Worm (Caenorhabditis elegans) whole organism, mixed stage, embryonic: Measurements from ENCODE around the gene F10E9.2.

ENCODE experiments used
- bed-3 ChIP-seq: fragments of 200-800 bp; sonication (Bioruptor generic); optimal IDR thresholded peaks from 3 replicates; lab custom pipeline; 2018; ENCODE audit warnings: mild to moderate bottlenecking, missing genetic modification characterization, moderate library complexity, missing compliant biosample characterization
- blmp-1 ChIP-seq: fragments of 150-350 bp; optimal IDR thresholded peaks from 2 replicates; lab custom pipeline; 2014; ENCODE audit warnings: missing biosample characterization, missing genetic modification characterization
- ceh-39 ChIP-seq: fragments of 150-350 bp; optimal IDR thresholded peaks from 2 replicates; lab custom pipeline; 2014; ENCODE audit warnings: missing biosample characterization, missing genetic modification characterization
- ceh-43 ChIP-seq: fragments of 200-800 bp; sonication (Bioruptor generic); optimal IDR thresholded peaks from 2 replicates; lab custom pipeline; 2018; ENCODE audit warnings: mild to moderate bottlenecking, missing genetic modification characterization, moderate library complexity, missing compliant biosample characterization
- ceh-83 ChIP-seq: fragments of 200-800 bp; sonication (Bioruptor generic); optimal IDR thresholded peaks from 2 replicates; lab custom pipeline; 2018; ENCODE audit warnings: mild to moderate bottlenecking, missing genetic modification characterization, missing compliant biosample characterization
- ces-1 ChIP-seq: fragments of 150-350 bp; optimal IDR thresholded peaks from 2 replicates; lab custom pipeline; 2014; ENCODE audit warnings: missing biosample characterization, missing genetic modification reagents, missing genetic modification characterization
- cnd-1 ChIP-seq: fragments of 200-800 bp; sonication (Bioruptor generic); optimal IDR thresholded peaks from 2 replicates; lab custom pipeline; 2018; ENCODE audit warnings: mild to moderate bottlenecking, missing genetic modification characterization, missing compliant biosample characterization
- drap-1 ChIP-seq: fragments of 200-800 bp; sonication (Bioruptor generic); optimal IDR thresholded peaks from 3 replicates; lab custom pipeline; 2018; ENCODE audit warnings: mild to moderate bottlenecking, missing genetic modification characterization, missing compliant biosample characterization
- elt-1 ChIP-seq: sonication (generic microtip); optimal IDR thresholded peaks from 2 replicates; lab custom pipeline; 2017; ENCODE audit warnings: missing genetic modification characterization, mild to moderate bottlenecking, missing compliant biosample characterization, antibody characterized with exemption, moderate library complexity, borderline replicate concordance; ENCODE audit not compliant: insufficient read depth
- flh-1 ChIP-seq: fragments of 200-800 bp; sonication (Bioruptor generic); optimal IDR thresholded peaks from 2 replicates; lab custom pipeline; 2018; ENCODE audit warnings: mild to moderate bottlenecking, missing genetic modification characterization, moderate library complexity, missing compliant biosample characterization
- ham-2 ChIP-seq: fragments of 200-800 bp; sonication (Bioruptor generic); optimal IDR thresholded peaks from 2 replicates; lab custom pipeline; 2018; ENCODE audit warnings: mild to moderate bottlenecking, missing genetic modification characterization, missing compliant biosample characterization
- hlh-1 ChIP-seq: fragments of 150-350 bp; optimal IDR thresholded peaks from 2 replicates; lab custom pipeline; 2014; ENCODE audit warnings: missing biosample characterization, missing genetic modification reagents, missing genetic modification characterization
- lsy-2 ChIP-seq: fragments of 150-350 bp; optimal IDR thresholded peaks from 2 replicates; lab custom pipeline; 2014; ENCODE audit warnings: missing biosample characterization, missing genetic modification characterization
- mep-1 ChIP-seq: fragments of 150-350 bp; optimal IDR thresholded peaks from 2 replicates; lab custom pipeline; 2017; ENCODE audit warnings: missing biosample characterization, missing genetic modification reagents, missing genetic modification characterization, inconsistent platforms
- mls-2 ChIP-seq: sonication (generic microtip); optimal IDR thresholded peaks from 2 replicates; lab custom pipeline; 2016; ENCODE audit warnings: mild to moderate bottlenecking, missing genetic modification characterization, moderate library complexity, missing compliant biosample characterization
- nhr-2 ChIP-seq: fragments of 150-350 bp; optimal IDR thresholded peaks from 2 replicates; lab custom pipeline; 2014; ENCODE audit warnings: missing biosample characterization, missing genetic modification characterization
- nhr-237 ChIP-seq: fragments of 150-350 bp; optimal IDR thresholded peaks from 2 replicates; lab custom pipeline; 2014; ENCODE audit warnings: missing biosample characterization, missing genetic modification characterization
- nhr-28 ChIP-seq: fragments of 150-350 bp; optimal IDR thresholded peaks from 2 replicates; lab custom pipeline; 2014; ENCODE audit warnings: missing biosample characterization, missing genetic modification characterization
- nhr-76 ChIP-seq: sonication (generic microtip); optimal IDR thresholded peaks from 2 replicates; lab custom pipeline; 2017; ENCODE audit warnings: missing biosample characterization, missing genetic modification characterization
- pha-4 ChIP-seq: fragments of 150-350 bp; optimal IDR thresholded peaks from 2 replicates; lab custom pipeline; 2018; ENCODE audit warnings: missing biosample characterization, missing genetic modification reagents, missing genetic modification characterization
- sem-2 ChIP-seq: fragments of 200-800 bp; sonication (Bioruptor generic); optimal IDR thresholded peaks from 2 replicates; lab custom pipeline; 2018; ENCODE audit warnings: mild to moderate bottlenecking, missing genetic modification characterization, missing compliant biosample characterization
- sptf-1 ChIP-seq: sonication (generic microtip); optimal IDR thresholded peaks from 2 replicates; lab custom pipeline; 2017; ENCODE audit warnings: mild to moderate bottlenecking, missing genetic modification characterization, moderate library complexity, missing compliant biosample characterization
- unc-120 ChIP-seq: sonication (generic microtip); optimal IDR thresholded peaks from 2 replicates; lab custom pipeline; 2017; ENCODE audit warnings: missing genetic modification characterization, missing compliant biosample characterization; ENCODE audit not compliant: poor library complexity, severe bottlenecking
- unc-39 ChIP-seq: fragments of 150-350 bp; optimal IDR thresholded peaks from 2 replicates; lab custom pipeline; 2014; ENCODE audit warnings: missing biosample characterization, missing genetic modification characterization
- unc-62 ChIP-seq: fragments of 150-350 bp; optimal IDR thresholded peaks from 2 replicates; lab custom pipeline; 2014; ENCODE audit warnings: missing biosample characterization, missing genetic modification reagents, missing genetic modification characterization
- zip-8 ChIP-seq: fragments of 150-350 bp; optimal IDR thresholded peaks from 2 replicates; lab custom pipeline; 2014; ENCODE audit warnings: missing biosample characterization, missing genetic modification characterization

Gene F10E9.2

ce11 chrIII:8298216-8298920, 14.1 kb upstream of the F10E9.2 start:
- TF ChIP-seq mls-2 (peak; percentile 24), zip-8 (tag; lab: Kevin White, UChicago) (peak; percentile 93), pha-4 (no peak), nhr-76 (tag; lab: Kevin White, UChicago) (no peak), elt-1 (tag; lab: Kevin White, UChicago) (no peak), nhr-2 (tag; lab: Kevin White, UChicago) (peak; percentile 90), ceh-83 (no peak), bed-3 (GFP tag; lab: Kevin White, UChicago) (no peak), lsy-2 (tag; lab: Kevin White, UChicago) (no peak), flh-1 (GFP tag; lab: Kevin White, UChicago) (no peak), sptf-1 (tag; lab: Kevin White, UChicago) (peak; percentile 35), cnd-1 (tag; lab: Kevin White, UChicago) (peak; percentile 79), unc-39 (no peak), unc-62 (GFP tag; lab: Kevin White, UChicago) (peak; percentile 3), blmp-1 (no peak), ham-2 (GFP tag; lab: Kevin White, UChicago) (no peak), ceh-39 (no peak), ceh-43 (GFP tag; lab: Kevin White, UChicago) (no peak)

ce11 chrIII:8299078-8299587, 13.4 kb upstream of the F10E9.2 start:
- TF ChIP-seq hlh-1, result peak; percentile 97
- TF ChIP-seq unc-62 (GFP tag; lab: Kevin White, UChicago), result peak; percentile 84
- peak; percentile 58 for TF ChIP-seq ces-1 (GFP tag; lab: Kevin White, UChicago)
- no peak for TF ChIP-seq mep-1
- no peak for TF ChIP-seq nhr-28 (tag; lab: Kevin White, UChicago)
- no peak for TF ChIP-seq mls-2
- peak; percentile 37 for TF ChIP-seq unc-120 (tag; lab: Kevin White, UChicago)

ce11 chrIII:8299734-8300133, 12.8 kb upstream of the F10E9.2 start:
- TF ChIP-seq cnd-1 (tag; lab: Kevin White, UChicago), result no peak
- TF ChIP-seq mls-2, result no peak
- TF ChIP-seq sptf-1 (tag; lab: Kevin White, UChicago), result no peak

- TF ChIP-seq pha-4 (peak; percentile 27), ces-1 (GFP tag; lab: Kevin White, UChicago) (peak; percentile 54), ceh-43 (GFP tag; lab: Kevin White, UChicago) (no peak), nhr-237 (no peak), ceh-83 (peak; percentile 65), drap-1 (no peak), cnd-1 (tag; lab: Kevin White, UChicago) (peak; percentile 8), mls-2 (peak; percentile 15), hlh-1 (no peak)
- TF ChIP-seq, all 35 proteins: peak for 5
Measured at ce11 chrIII:8300860-8301396, 11.6 kb upstream of the F10E9.2 start.

ce11 chrIII:8303440-8303839, 9.1 kb upstream of the F10E9.2 start:
- TF ChIP-seq zip-8 (tag; lab: Kevin White, UChicago), result peak; percentile 95
- TF ChIP-seq sem-2, result no peak

ce11 chrIII:8305304-8305703, 7.2 kb upstream of the F10E9.2 start:
- TF ChIP-seq mep-1, result no peak
- no peak for TF ChIP-seq zip-8 (tag; lab: Kevin White, UChicago)
- no peak for TF ChIP-seq sem-2

ce11 chrIII:8305816-8306215, 6.7 kb upstream of the F10E9.2 start:
- no peak for TF ChIP-seq bed-3 (GFP tag; lab: Kevin White, UChicago)
